Worm (Caenorhabditis elegans): ENCODE results near the gene cks-1.

- TF ChIP-seq tab-1 (GFP tag; IDR thresholded peaks at IDR 0.05) (no peak), med-1 (GFP tag; optimal IDR thresholded peaks at IDR 0.05; ENCODE audit: insufficient read depth) (no peak), ztf-23 (GFP tag; IDR thresholded peaks at IDR 0.05) (no peak)
Measured at ce11 chrIV:8527598-8528012, 13.9 kb downstream of the cks-1 start.

Measured in whole organism, midembryonic.